Fruit fly (Drosophila melanogaster): ENCODE measurements around the gene CG11911.

The CG11911 gene

DNA sequence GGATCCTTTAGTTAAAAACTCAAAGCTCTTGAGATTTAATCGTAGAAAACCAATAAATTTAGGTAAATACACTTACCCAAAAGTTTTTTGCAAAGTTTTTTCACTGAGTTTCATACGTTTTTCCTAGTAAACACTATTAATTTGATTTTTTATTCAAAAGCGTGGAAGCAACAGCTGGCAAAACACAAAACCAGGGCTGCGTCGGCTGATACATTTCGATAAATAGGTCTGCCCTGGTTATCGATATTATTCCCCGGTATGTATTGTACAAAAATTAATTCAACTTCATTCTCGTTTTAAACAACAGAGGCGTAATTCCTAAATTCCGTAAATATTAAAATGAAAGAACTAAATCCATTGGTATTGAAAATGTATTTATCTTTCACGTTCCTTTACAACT, 49.5 kb downstream of the CG11911 start, which contains the start of gene Dus1 (continued):
- TF ChIP-seq Scr (GFP tag; IDR thresholded peaks at IDR 0.05; ENCODE audit: partially characterized antibody) (peak; percentile 70), Trl (optimal IDR thresholded peaks at IDR 0.05) (no peak), Trl (GFP tag; optimal IDR thresholded peaks at IDR 0.05) (no peak), mam (GFP tag; optimal IDR thresholded peaks at IDR 0.05) (no peak), fd102C (GFP tag; optimal IDR thresholded peaks at IDR 0.05) (no peak), bbx (GFP tag; IDR thresholded peaks at IDR 0.05; ENCODE audit: partially characterized antibody) (peak; percentile 77), NK7.1 (GFP tag; optimal IDR thresholded peaks at IDR 0.05) (no peak), CG1529 (GFP tag; optimal IDR thresholded peaks at IDR 0.05) (no peak), prd (optimal IDR thresholded peaks at IDR 0.05) (no peak), prd (GFP tag; IDR thresholded peaks at IDR 0.05) (no peak), lab (GFP tag; optimal IDR thresholded peaks at IDR 0.05) (no peak), oc (tag; optimal IDR thresholded peaks at IDR 0.05) (no peak), CG15269 (tag; optimal IDR thresholded peaks at IDR 0.05) (no peak), Adf1 (GFP tag; IDR thresholded peaks at IDR 0.05) (no peak), CG9437 (GFP tag; optimal IDR thresholded peaks at IDR 0.05) (no peak), CG9876 (GFP tag; optimal IDR thresholded peaks at IDR 0.05) (no peak), CG7271 (tag; optimal IDR thresholded peaks at IDR 0.05) (peak; percentile 25), CG9932 (GFP tag; IDR thresholded peaks at IDR 0.05) (peak; percentile 11; the same call in 1 of the 2 replicates), HmgZ (tag; optimal IDR thresholded peaks at IDR 0.05) (peak; percentile 48), CrebB (tag; optimal IDR thresholded peaks at IDR 0.05) (no peak), CG12769 (tag; optimal IDR thresholded peaks at IDR 0.05) (no peak), NFAT (GFP tag; IDR thresholded peaks at IDR 0.05) (no peak), Nf-YC (tag; optimal IDR thresholded peaks at IDR 0.05) (peak; percentile 6), crp (GFP tag; optimal IDR thresholded peaks at IDR 0.05) (peak; percentile 35 to 90), CG3847 (GFP tag; IDR thresholded peaks at IDR 0.05) (no peak), cwo (GFP tag; optimal IDR thresholded peaks at IDR 0.05) (no peak), D (optimal IDR thresholded peaks at IDR 0.05) (no peak), D (GFP tag; optimal IDR thresholded peaks at IDR 0.05) (no peak), amos (GFP tag; IDR thresholded peaks at IDR 0.05; ENCODE audit: partially characterized antibody) (peak; percentile 68; the same call in 1 of the 2 replicates), sima (GFP tag; optimal IDR thresholded peaks at IDR 0.05) (no peak), CG17568 (GFP tag; optimal IDR thresholded peaks at IDR 0.05) (no peak), scrt (GFP tag; optimal IDR thresholded peaks at IDR 0.05) (peak; percentile 94), CG3407 (GFP tag; optimal IDR thresholded peaks at IDR 0.05) (no peak), insv (GFP tag; optimal IDR thresholded peaks at IDR 0.05) (no peak), Hsf (GFP tag; optimal IDR thresholded peaks at IDR 0.05) (no peak), unc-4 (GFP tag; IDR thresholded peaks at IDR 0.05; ENCODE audit: partially characterized antibody) (peak; percentile 76), YL-1 (GFP tag; optimal IDR thresholded peaks at IDR 0.05) (peak; percentile 89), Ets65A (GFP tag) (no peak), CG11504 (tag; optimal IDR thresholded peaks at IDR 0.05) (peak; percentile 20), B-H1 (GFP tag; IDR thresholded peaks at IDR 0.05) (no peak), nerfin-2 (GFP tag; IDR thresholded peaks at IDR 0.05; ENCODE audit: partially characterized antibody) (peak; percentile 65; the same call in 1 of the 2 replicates), cas (GFP tag; IDR thresholded peaks at IDR 0.05) (no peak), MESR4 (GFP tag; optimal IDR thresholded peaks at IDR 0.05) (peak; percentile 66), E2f2 (GFP tag; IDR thresholded peaks at IDR 0.05) (peak; percentile 75), slou (GFP tag; optimal IDR thresholded peaks at IDR 0.05) (no peak), HLH4C (GFP tag; IDR thresholded peaks at IDR 0.05; ENCODE audit: partially characterized antibody) (peak; percentile 76), chinmo (GFP tag; IDR thresholded peaks at IDR 0.05; ENCODE audit: partially characterized antibody) (peak; percentile 63; the same call in 1 of the 4 replicates), zen2 (GFP tag; IDR thresholded peaks at IDR 0.05; ENCODE audit: partially characterized antibody) (no peak; the same call in 2 of the 3 replicates), Hr78 (GFP tag; optimal IDR thresholded peaks at IDR 0.05) (no peak), CG31224 (GFP tag; IDR thresholded peaks at IDR 0.05) (no peak), CG9215 (GFP tag; IDR thresholded peaks at IDR 0.05) (no peak)
